Fruit fly (Drosophila melanogaster): ENCODE results near the gene Sk2.

DNA sequence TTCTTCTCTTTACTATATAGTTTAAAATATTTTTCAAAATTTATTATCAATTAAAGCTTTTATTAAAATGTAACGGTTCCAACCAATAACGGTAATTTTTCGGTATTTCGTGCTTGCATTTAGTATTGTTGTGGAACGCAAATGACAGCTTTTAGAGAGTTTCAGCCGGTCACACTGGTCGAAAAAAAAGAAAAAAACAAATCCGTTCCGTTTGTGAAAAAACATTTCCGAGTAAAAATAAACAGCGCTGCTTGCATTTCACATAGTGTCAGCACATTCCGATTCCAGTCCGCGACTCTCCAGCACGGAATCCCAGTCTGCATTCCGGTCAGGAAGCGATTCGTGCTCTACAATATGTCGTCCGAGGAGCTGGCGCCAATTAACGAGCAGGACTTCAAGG, 3.3 kb downstream of the Sk2 start, which contains the start of gene CG32485:
- TF ChIP-seq CG6854 (GFP tag; optimal IDR thresholded peaks at IDR 0.05) (peak; percentile 5), fd85E (GFP tag; optimal IDR thresholded peaks at IDR 0.05) (no peak), Smox (GFP tag; optimal IDR thresholded peaks at IDR 0.05) (no peak), CG32006 (GFP tag; optimal IDR thresholded peaks at IDR 0.05) (no peak), Met (GFP tag; optimal IDR thresholded peaks at IDR 0.05) (no peak), Ets96B (tag; optimal IDR thresholded peaks at IDR 0.05) (peak; percentile 25)
